Worm (Caenorhabditis elegans): ENCODE results near the gene srh-169.

Gene srh-169

DNA sequence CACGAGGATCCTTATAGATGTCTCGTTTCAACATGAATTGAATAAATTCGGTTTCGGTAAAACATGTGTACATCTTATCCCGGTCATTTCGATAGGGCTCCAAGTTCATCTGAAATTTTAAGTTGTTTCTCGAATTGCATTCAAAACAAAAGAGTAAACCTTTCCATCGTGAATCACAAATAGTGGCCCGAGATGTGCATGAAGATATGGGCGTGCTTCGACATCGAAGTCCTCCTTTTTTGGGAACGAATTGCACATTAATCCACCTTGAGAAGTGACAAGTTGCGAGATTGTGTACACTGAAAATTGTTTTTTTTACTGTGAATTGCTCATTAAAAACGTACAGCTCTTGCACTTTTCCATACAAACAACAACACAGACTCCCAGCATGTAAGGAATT lies 8.6 kb downstream of the srh-169 start:
- TF ChIP-seq ama-1 (optimal IDR thresholded peaks at IDR 0.05) (no peak), nhr-23 (tag; optimal IDR thresholded peaks at IDR 0.05) (no peak), mdl-1 (tag; optimal IDR thresholded peaks at IDR 0.05) (no peak), F13H6.1 (tag; optimal IDR thresholded peaks at IDR 0.05) (no peak), ZK546.5 (tag; optimal IDR thresholded peaks at IDR 0.05) (no peak), sma-3 (GFP tag; optimal IDR thresholded peaks at IDR 0.05) (no peak), aly-2 (tag; optimal IDR thresholded peaks at IDR 0.05) (no peak), unc-39 (tag; optimal IDR thresholded peaks at IDR 0.05) (no peak), skn-1 (tag; optimal IDR thresholded peaks at IDR 0.05) (no peak), elt-1 (tag; optimal IDR thresholded peaks at IDR 0.05) (no peak), gmeb-1 (tag; optimal IDR thresholded peaks at IDR 0.05) (no peak), nhr-237 (tag; optimal IDR thresholded peaks at IDR 0.05) (no peak), snpc-4 (tag; optimal IDR thresholded peaks at IDR 0.05) (no peak), lin-39 (tag; optimal IDR thresholded peaks at IDR 0.05) (no peak), ceh-82 (tag; optimal IDR thresholded peaks at IDR 0.05) (no peak), lin-13 (GFP tag; optimal IDR thresholded peaks at IDR 0.05) (no peak), nhr-6 (tag; optimal IDR thresholded peaks at IDR 0.05) (no peak), ztf-11 (tag; optimal IDR thresholded peaks at IDR 0.05) (no peak), Y55F3AM.14 (GFP tag; optimal IDR thresholded peaks at IDR 0.05) (no peak), nhr-21 (tag; optimal IDR thresholded peaks at IDR 0.05) (no peak)

DNA sequence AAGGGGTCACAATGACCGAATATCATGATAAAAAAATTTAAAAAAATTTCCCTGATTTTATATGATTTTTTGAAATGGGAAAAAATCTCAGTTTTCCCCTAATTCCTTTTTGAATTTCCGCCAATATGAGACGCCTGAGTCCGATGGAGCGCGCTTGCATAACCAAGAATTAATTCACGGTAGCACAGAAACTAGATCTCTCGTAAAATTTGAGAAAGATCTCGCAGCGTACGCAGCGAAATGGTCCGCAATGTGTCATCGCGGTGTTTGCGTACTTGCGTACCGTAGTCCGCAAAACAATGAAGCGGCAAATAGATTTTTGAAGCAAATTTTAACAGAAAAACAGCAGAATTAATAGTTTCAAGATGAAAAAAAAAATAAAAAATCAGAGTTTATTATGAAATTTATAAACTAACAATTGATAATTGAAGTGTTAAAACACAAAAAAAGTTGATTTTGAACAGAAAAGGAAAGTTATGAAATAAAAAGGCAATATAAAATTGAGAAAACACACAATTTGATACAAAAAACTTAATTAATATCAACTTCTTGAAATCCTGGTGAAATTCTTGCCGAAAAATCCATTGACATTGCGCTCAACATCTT lies 16.0 kb downstream of the srh-169 start:
- TF ChIP-seq lsy-2 (tag; optimal IDR thresholded peaks at IDR 0.05) (peak; percentile 63 to 89), gmeb-1 (tag; optimal IDR thresholded peaks at IDR 0.05) (peak; percentile 36)

DNA sequence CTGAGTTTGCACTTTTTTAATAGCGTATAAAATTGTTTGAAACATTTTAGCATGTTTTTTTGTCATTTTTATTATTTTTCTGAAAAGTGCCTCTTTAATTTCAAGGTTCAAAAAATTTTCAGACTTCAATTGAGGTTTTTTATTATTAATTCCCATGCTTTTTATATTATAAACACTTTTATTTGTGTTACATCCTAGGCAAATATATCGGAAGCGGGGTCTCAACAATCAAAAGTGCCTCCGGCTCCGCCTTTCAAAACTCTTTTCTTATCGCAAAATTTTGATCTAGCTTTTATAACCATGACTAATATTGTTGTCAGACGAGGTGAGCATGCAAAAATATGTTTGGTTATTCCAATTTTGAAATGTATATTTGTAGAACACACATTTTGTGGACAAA lies 25.8 kb downstream of the srh-169 start, which contains the start of gene otpl-2:
Gene otpl-2 (plus strand): TSS at position 301 of the 400 bp plus-strand sequence.
- TF ChIP-seq alr-1 (tag; optimal IDR thresholded peaks at IDR 0.05) (no peak), fos-1 (tag; optimal IDR thresholded peaks at IDR 0.05) (no peak), elt-1 (tag; optimal IDR thresholded peaks at IDR 0.05) (no peak), ztf-4 (tag; optimal IDR thresholded peaks at IDR 0.05) (no peak), nhr-10 (tag; optimal IDR thresholded peaks at IDR 0.05) (no peak), lin-11 (tag; optimal IDR thresholded peaks at IDR 0.05) (no peak), dmd-4 (tag; optimal IDR thresholded peaks at IDR 0.05) (no peak), lin-13 (GFP tag; optimal IDR thresholded peaks at IDR 0.05) (no peak), ceh-16 (tag; optimal IDR thresholded peaks at IDR 0.05) (no peak), peb-1 (tag; optimal IDR thresholded peaks at IDR 0.05) (no peak)

DNA sequence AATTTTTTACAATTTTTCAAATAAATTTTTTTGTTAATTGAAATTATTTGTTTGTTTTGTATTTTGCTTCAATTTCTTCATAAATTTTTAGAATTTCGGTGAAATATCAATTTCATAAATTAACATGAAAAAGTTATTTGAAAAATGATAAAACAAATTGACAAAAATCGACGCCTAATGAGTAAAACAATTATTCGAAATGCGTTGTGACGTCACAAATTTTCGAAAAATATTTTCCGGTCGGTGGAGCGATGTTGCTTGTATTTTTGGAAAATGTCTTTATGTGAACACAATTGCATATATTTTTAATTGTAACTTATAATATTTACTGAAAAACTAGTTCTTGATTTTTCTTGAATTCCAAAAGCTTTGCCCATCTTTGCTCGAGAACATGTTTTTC lies 32.9 kb downstream of the srh-169 start:
- TF ChIP-seq peb-1 (tag; optimal IDR thresholded peaks at IDR 0.05) = no peak
- TF ChIP-seq nhr-237 (tag; optimal IDR thresholded peaks at IDR 0.05) = no peak
- TF ChIP-seq elt-1 (tag; optimal IDR thresholded peaks at IDR 0.05) = no peak
- no peak for TF ChIP-seq sem-4 (tag; optimal IDR thresholded peaks at IDR 0.05)
- TF ChIP-seq lin-13 (GFP tag; optimal IDR thresholded peaks at IDR 0.05) = no peak

DNA sequence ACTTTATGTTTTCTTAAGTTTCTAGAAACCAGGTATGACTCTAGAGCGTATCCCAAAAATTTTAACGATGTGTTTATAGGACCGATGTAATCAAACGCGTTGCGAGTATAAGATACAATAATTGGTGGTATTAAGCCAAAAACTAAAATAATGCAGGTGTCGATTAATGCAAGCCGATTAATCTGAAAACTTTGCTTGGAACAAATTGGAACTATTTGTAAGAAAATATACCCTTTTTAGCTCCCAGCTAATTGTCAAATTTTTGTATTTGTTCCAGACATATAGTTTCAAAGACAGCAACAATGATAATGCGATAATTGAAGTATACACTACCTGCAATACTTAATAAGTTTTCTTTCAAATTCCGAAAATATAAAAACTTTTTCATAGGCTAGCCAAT lies 33.6 kb downstream of the srh-169 start, which contains the start of gene srh-211:
Gene srh-211 (minus strand): TSS at position 101 of the 400 bp plus-strand sequence.
- TF ChIP-seq mab-5 (tag; optimal IDR thresholded peaks at IDR 0.05) (no peak), ztf-1 (GFP tag; conservative IDR thresholded peaks at IDR 0.05) (no peak)

DNA sequence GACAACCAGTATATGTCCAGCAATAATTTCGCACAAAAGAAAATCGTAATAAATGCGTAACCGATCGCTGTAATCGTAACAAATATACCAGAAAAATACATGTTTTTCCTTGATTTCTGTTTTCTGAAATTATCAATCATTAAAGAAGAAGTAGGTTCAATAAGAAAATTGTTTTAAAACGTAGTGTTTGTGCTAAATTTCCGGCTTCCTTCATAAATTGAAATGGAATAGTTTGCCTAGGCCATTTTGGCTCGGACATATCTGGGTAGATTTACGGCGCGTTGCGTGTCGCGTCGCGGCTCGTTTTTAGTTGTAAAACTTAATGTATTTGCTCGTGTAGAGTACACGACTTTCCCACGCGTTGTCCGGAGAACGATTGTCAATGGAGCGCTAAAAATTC lies 35.3 kb downstream of the srh-169 start, which contains the start of gene F38H12.5:
Gene F38H12.5 (minus strand): TSS at position 101 of the 400 bp plus-strand sequence.
- TF ChIP-seq nhr-6 (tag; optimal IDR thresholded peaks at IDR 0.05) (no peak), snpc-4 (tag; optimal IDR thresholded peaks at IDR 0.05) (no peak), mbf-1 (tag; optimal IDR thresholded peaks at IDR 0.05) (no peak), nhr-12 (tag; optimal IDR thresholded peaks at IDR 0.05) (no peak), gmeb-1 (tag; optimal IDR thresholded peaks at IDR 0.05) (no peak), sma-9 (GFP tag; optimal IDR thresholded peaks at IDR 0.05) (no peak), sma-9 (tag; optimal IDR thresholded peaks at IDR 0.05) (no peak), mab-5 (tag; optimal IDR thresholded peaks at IDR 0.05) (no peak), ceh-82 (tag; optimal IDR thresholded peaks at IDR 0.05) (no peak), nhr-77 (tag; optimal IDR thresholded peaks at IDR 0.05) (no peak), egl-27 (tag; optimal IDR thresholded peaks at IDR 0.05) (no peak), lin-11 (tag; optimal IDR thresholded peaks at IDR 0.05) (no peak), sma-3 (GFP tag; optimal IDR thresholded peaks at IDR 0.05) (no peak), nhr-237 (tag; optimal IDR thresholded peaks at IDR 0.05) (no peak), Y55F3AM.14 (GFP tag; optimal IDR thresholded peaks at IDR 0.05) (no peak), C34F6.9 (tag; optimal IDR thresholded peaks at IDR 0.05) (no peak), R02D3.7 (tag; optimal IDR thresholded peaks at IDR 0.05) (no peak)
